Worm (Caenorhabditis elegans) whole organism, early embryonic: Measurements from ENCODE around the gene cyp-14A1.

Experiments
- B0310.2 ChIP-seq: sonication (generic microtip); optimal IDR thresholded peaks from 2 replicates; lab custom pipeline; 2016; ENCODE audit warnings: mild to moderate bottlenecking, missing genetic modification characterization, missing compliant biosample characterization
- F13C5.2 ChIP-seq: sonication (generic microtip); optimal IDR thresholded peaks from 2 replicates; lab custom pipeline; 2017; ENCODE audit warnings: mild to moderate bottlenecking, missing genetic modification characterization, inconsistent platforms, missing compliant biosample characterization
- aly-1 ChIP-seq: sonication (generic microtip); optimal IDR thresholded peaks from 2 replicates; lab custom pipeline; 2016; ENCODE audit warnings: missing genetic modification characterization, missing compliant biosample characterization
- ama-1 ChIP-seq: fragments of 150-350 bp; optimal IDR thresholded peaks from 2 replicates; lab custom pipeline; 2014
- ceh-13 ChIP-seq: fragments of 200-800 bp; sonication (Bioruptor generic); optimal IDR thresholded peaks from 2 replicates; lab custom pipeline; 2018; ENCODE audit warnings: mild to moderate bottlenecking, missing genetic modification characterization, missing compliant biosample characterization
- ceh-36 ChIP-seq: sonication (generic microtip); optimal IDR thresholded peaks from 2 replicates; lab custom pipeline; 2016; ENCODE audit warnings: missing genetic modification characterization, inconsistent platforms, missing compliant biosample characterization
- ets-7 ChIP-seq: sonication (generic microtip); optimal IDR thresholded peaks from 2 replicates; lab custom pipeline; 2016; ENCODE audit warnings: missing genotype, missing genetic modification characterization, missing compliant biosample characterization
- flt-1 ChIP-seq: fragments of 200-800 bp; sonication (Bioruptor generic); IDR thresholded peaks from 2 replicates; pipeline ENCODE4 v1.3.6; 2022; ENCODE audit warnings: missing genetic modification characterization, missing compliant biosample characterization
- hmbx-1 ChIP-seq: sonication (generic microtip); optimal IDR thresholded peaks from 2 replicates; lab custom pipeline; 2016; ENCODE audit warnings: mild to moderate bottlenecking, missing genetic modification characterization, missing compliant biosample characterization
- hmg-4 ChIP-seq: fragments of 200-800 bp; sonication (Bioruptor generic); optimal IDR thresholded peaks from 2 replicates; lab custom pipeline; 2018; ENCODE audit warnings: mild to moderate bottlenecking, missing genetic modification characterization, missing compliant biosample characterization
- hnd-1 ChIP-seq: sonication (generic microtip); optimal IDR thresholded peaks from 2 replicates; lab custom pipeline; 2016; ENCODE audit warnings: missing genetic modification characterization, missing compliant biosample characterization
- pes-1 ChIP-seq: fragments of 200-800 bp; sonication (Bioruptor generic); IDR thresholded peaks from 2 replicates; pipeline ENCODE4 v1.3.6; 2022; ENCODE audit warnings: missing genetic modification reagents, missing genetic modification characterization, missing compliant biosample characterization
- scrt-1 ChIP-seq: fragments of 200-800 bp; sonication (Bioruptor generic); IDR thresholded peaks from 2 replicates; pipeline ENCODE4 v1.3.6; 2022; ENCODE audit warnings: missing genetic modification characterization, missing compliant biosample characterization
- sea-1 ChIP-seq: fragments of 200-800 bp; sonication (Bioruptor generic); conservative IDR thresholded peaks from 2 replicates; pipeline ENCODE4 v1.3.6; 2022; ENCODE audit warnings: missing genetic modification characterization, missing compliant biosample characterization
- tbx-11 ChIP-seq: fragments of 200-800 bp; sonication (Bioruptor generic); IDR thresholded peaks from 2 replicates; pipeline ENCODE4 v1.3.6; 2022; ENCODE audit warnings: missing genetic modification characterization, missing compliant biosample characterization
- tbx-37 ChIP-seq: fragments of 200-800 bp; sonication (Bioruptor generic); conservative IDR thresholded peaks from 2 replicates; pipeline ENCODE4 v1.3.6; 2022; ENCODE audit warnings: missing genetic modification reagents, missing genetic modification characterization, missing compliant biosample characterization
- tra-4 ChIP-seq: sonication (generic microtip); optimal IDR thresholded peaks from 2 replicates; lab custom pipeline; 2017; ENCODE audit warnings: missing genetic modification characterization, missing compliant biosample characterization

The cyp-14A1 gene

DNA sequence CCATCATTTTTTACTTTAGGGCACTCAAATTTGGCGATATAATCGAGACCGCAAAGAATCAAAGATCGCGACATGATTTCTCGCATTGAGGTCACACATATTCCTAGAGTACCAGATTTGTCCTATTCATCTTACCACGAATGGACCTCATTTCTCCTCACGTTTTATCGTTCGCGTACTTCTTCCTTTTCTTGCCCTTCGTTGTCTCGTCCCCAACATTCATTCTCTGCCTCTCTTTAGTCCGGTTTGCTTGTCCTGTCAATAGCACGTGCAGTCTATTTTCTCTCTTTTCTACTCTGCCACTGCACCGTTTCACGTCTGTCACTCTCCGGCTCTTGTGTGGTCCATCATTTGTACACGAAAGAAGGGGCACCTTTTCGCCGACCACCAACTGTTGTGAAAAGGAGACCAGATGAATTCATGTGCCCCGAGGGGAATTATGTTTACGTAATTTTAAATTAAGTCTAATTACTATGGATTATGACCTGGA lies 15.8 kb downstream of the cyp-14A1 start:
- TF ChIP-seq tbx-37, result 0 out of 2 replicates have a peak, but pooled peaks have one; percentile 35
- peak; percentile 29; the same call in 1 of the 2 replicates for TF ChIP-seq flt-1
- no peak for TF ChIP-seq tra-4
- no peak for TF ChIP-seq pes-1 (GFP tag; lab: Robert Waterston, UW)
- no peak for TF ChIP-seq F13C5.2
- TF ChIP-seq sea-1 (GFP tag; lab: Robert Waterston, UW), result no peak
- no peak for TF ChIP-seq hmbx-1 (tag; lab: Kevin White, UChicago)
- no peak for TF ChIP-seq ama-1
- peak; percentile 70 for TF ChIP-seq hmg-4 (GFP tag; lab: Kevin White, UChicago)
- 0 out of 2 replicates have a peak, but pooled peaks have one; percentile 37 for TF ChIP-seq scrt-1

- TF ChIP-seq ceh-36 (no peak), hnd-1 (tag; lab: Kevin White, UChicago) (no peak), ceh-13 (GFP tag; lab: Kevin White, UChicago) (no peak), aly-1 (no peak), tra-4 (no peak)
Observed at ce11 chrX:13250163-13250562, 17.0 kb downstream of the cyp-14A1 start.

- no peak for TF ChIP-seq tbx-37
- TF ChIP-seq flt-1, result no peak
- TF ChIP-seq pes-1 (GFP tag; lab: Robert Waterston, UW), result no peak
Observed at ce11 chrX:13249102-13249501, 18.1 kb downstream of the cyp-14A1 start.

DNA sequence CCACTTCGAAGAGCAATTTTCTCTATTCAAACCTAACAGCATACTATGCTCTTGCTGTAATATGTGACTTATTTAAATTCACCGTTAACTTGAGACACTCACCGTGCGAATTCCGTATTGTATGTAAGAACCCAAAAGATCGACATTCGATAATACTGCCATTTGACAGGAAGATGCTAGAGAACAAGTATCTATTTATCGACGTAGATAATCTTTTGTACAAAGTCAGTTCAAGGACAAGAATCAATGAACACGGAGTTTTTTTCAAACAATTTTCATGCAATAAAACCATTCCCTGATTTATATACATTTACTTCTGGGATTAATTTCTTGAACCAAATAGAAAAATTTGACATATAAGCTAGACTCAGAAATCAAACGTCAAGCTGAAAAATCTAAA lies 18.9 kb downstream of the cyp-14A1 start, which contains the start of gene K08H2.7:
K08H2.7 (minus strand) TSS at position 173 of the 400 bp plus-strand sequence.
- TF ChIP-seq aly-1 (no peak), pes-1 (GFP tag; lab: Robert Waterston, UW) (no peak), ceh-36 (no peak), hmg-4 (GFP tag; lab: Kevin White, UChicago) (no peak), ceh-13 (GFP tag; lab: Kevin White, UChicago) (no peak), ama-1 (no peak), tra-4 (no peak), F13C5.2 (no peak), tbx-11 (GFP tag; lab: Robert Waterston, UW) (no peak), B0310.2 (tag; lab: Kevin White, UChicago) (no peak), hnd-1 (tag; lab: Kevin White, UChicago) (no peak), sea-1 (GFP tag; lab: Robert Waterston, UW) (no peak), ets-7 (tag; lab: Kevin White, UChicago) (no peak), tbx-37 (no peak)

- TF ChIP-seq hnd-1 (tag; lab: Kevin White, UChicago) (no peak), sea-1 (GFP tag; lab: Robert Waterston, UW) (no peak), ama-1 (no peak), F13C5.2 (no peak), ceh-36 (no peak), hmbx-1 (tag; lab: Kevin White, UChicago) (no peak), pes-1 (GFP tag; lab: Robert Waterston, UW) (no peak), tra-4 (no peak), flt-1 (no peak), ceh-13 (GFP tag; lab: Kevin White, UChicago) (no peak), hmg-4 (GFP tag; lab: Kevin White, UChicago) (no peak), tbx-11 (GFP tag; lab: Robert Waterston, UW) (no peak)
Observed at ce11 chrX:13247614-13248013, 19.5 kb downstream of the cyp-14A1 start.

ce11 chrX:13246668-13247358 lies 20.3 kb downstream of the cyp-14A1 start:
- TF ChIP-seq ama-1 (no peak), B0310.2 (tag; lab: Kevin White, UChicago) (no peak), pes-1 (GFP tag; lab: Robert Waterston, UW) (no peak), tra-4 (no peak), ceh-13 (GFP tag; lab: Kevin White, UChicago) (no peak), hnd-1 (tag; lab: Kevin White, UChicago) (no peak), F13C5.2 (no peak), tbx-11 (GFP tag; lab: Robert Waterston, UW) (no peak), scrt-1 (no peak), flt-1 (no peak), ets-7 (tag; lab: Kevin White, UChicago) (no peak), hmbx-1 (tag; lab: Kevin White, UChicago) (no peak), aly-1 (no peak), sea-1 (GFP tag; lab: Robert Waterston, UW) (no peak), ceh-36 (no peak), tbx-37 (no peak), hmg-4 (GFP tag; lab: Kevin White, UChicago) (no peak)

ce11 chrX:13245090-13245489 lies 22.1 kb downstream of the cyp-14A1 start, which contains the start of gene hpl-1:
Gene hpl-1 (plus strand): TSS chrX:13245390.
- TF ChIP-seq flt-1, result no peak
- TF ChIP-seq aly-1, result no peak
- no peak for TF ChIP-seq ama-1

DNA sequence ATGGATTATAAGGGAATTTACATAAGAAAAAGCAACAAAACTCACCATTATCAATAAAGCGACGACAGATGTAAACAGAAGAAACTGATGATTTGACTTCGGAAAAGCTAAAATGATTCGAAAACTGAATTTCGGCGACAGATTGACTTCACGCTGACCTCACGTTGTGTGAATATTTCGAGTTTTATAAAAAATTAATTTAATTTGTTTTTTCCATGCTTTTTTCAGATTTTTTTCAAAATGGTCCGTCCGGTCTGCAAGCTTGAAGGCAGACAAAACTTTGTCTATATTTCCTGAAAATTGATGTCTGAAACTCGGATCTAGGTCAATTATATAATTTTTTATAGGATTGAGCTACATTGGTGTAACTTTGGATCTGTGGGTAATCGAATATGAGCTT lies 24.9 kb downstream of the cyp-14A1 start, which contains the start of gene K08H2.5:
K08H2.5 (minus strand) TSS at position 101 of the 400 bp plus-strand sequence.
- TF ChIP-seq ceh-13 (GFP tag; lab: Kevin White, UChicago) (no peak), tbx-11 (GFP tag; lab: Robert Waterston, UW) (no peak), scrt-1 (no peak), pes-1 (GFP tag; lab: Robert Waterston, UW) (no peak), ets-7 (tag; lab: Kevin White, UChicago) (no peak), F13C5.2 (no peak), hmbx-1 (tag; lab: Kevin White, UChicago) (no peak)
